Worm (Caenorhabditis elegans): ENCODE measurements around the gene Y25C1A.2.

ce11 chrII:3091268-3091667 is 21.1 kb upstream of the Y25C1A.2 start, which contains the start of gene srg-21:
- TF ChIP-seq unc-62 (GFP tag; optimal IDR thresholded peaks at IDR 0.05), result no peak
- TF ChIP-seq zip-8 (tag; optimal IDR thresholded peaks at IDR 0.05), result no peak

Measured in whole organism, mixed stage, embryonic.